Fruit fly (Drosophila melanogaster): ENCODE results near the gene CG4815.

Gene CG4815

dm6 chr3R:27948421-27948906, 42.1 kb downstream of the CG4815 start, which contains the start of gene Gp93 (continued):
- TF ChIP-seq bsh (GFP tag; optimal IDR thresholded peaks at IDR 0.05) = peak; percentile 20 to 53
- TF ChIP-seq CG14050 (GFP tag; IDR thresholded peaks at IDR 0.05) = 0 out of 3 replicates have a peak, but pooled peaks have one; percentile 18
- no peak for TF ChIP-seq Doc2 (GFP tag; IDR thresholded peaks at IDR 0.05)
- no peak for TF ChIP-seq prd (optimal IDR thresholded peaks at IDR 0.05)
- peak; percentile 80 for TF ChIP-seq prd (GFP tag; IDR thresholded peaks at IDR 0.05)
- no peak for TF ChIP-seq CG18764 (GFP tag; optimal IDR thresholded peaks at IDR 0.05)
- TF ChIP-seq CG4730 (GFP tag; IDR thresholded peaks at IDR 0.05) = no peak
- TF ChIP-seq ttk (GFP tag; IDR thresholded peaks at IDR 0.05) = peak; percentile 55; the same call in 1 of the 2 replicates
- peak; percentile 15 for TF ChIP-seq CG12219 (GFP tag; optimal IDR thresholded peaks at IDR 0.05)
- TF ChIP-seq CG1832 (GFP tag; optimal IDR thresholded peaks at IDR 0.05) = no peak
- peak; percentile 72 for TF ChIP-seq Jarid2 (GFP tag; optimal IDR thresholded peaks at IDR 0.05)
- no peak for TF ChIP-seq gt (GFP tag; IDR thresholded peaks at IDR 0.05)
- no peak for TF ChIP-seq CG17802 (tag; optimal IDR thresholded peaks at IDR 0.05)
- TF ChIP-seq Dbx (GFP tag; IDR thresholded peaks at IDR 0.05) = peak; percentile 52; the same call in 1 of the 3 replicates
- peak; percentile 45; the same call in 1 of the 2 replicates for TF ChIP-seq ro (GFP tag; IDR thresholded peaks at IDR 0.05)
- TF ChIP-seq run (tag; optimal IDR thresholded peaks at IDR 0.05) = no peak
- no peak for TF ChIP-seq GATAe (GFP tag; conservative IDR thresholded peaks at IDR 0.05)
- peak; percentile 85 for TF ChIP-seq CG17361 (GFP tag; IDR thresholded peaks at IDR 0.05)
- peak; percentile 68 for TF ChIP-seq ara (GFP tag; IDR thresholded peaks at IDR 0.05)
- no peak for TF ChIP-seq CG7786 (GFP tag; optimal IDR thresholded peaks at IDR 0.05)
- no peak for TF ChIP-seq tup (GFP tag; optimal IDR thresholded peaks at IDR 0.05)
- peak; percentile 80 for TF ChIP-seq CG32532 (GFP tag; IDR thresholded peaks at IDR 0.05)
- peak; percentile 70 for TF ChIP-seq CG8924 (tag; optimal IDR thresholded peaks at IDR 0.05)
- peak; percentile 66 for TF ChIP-seq az2 (GFP tag; optimal IDR thresholded peaks at IDR 0.05)
- peak; percentile 26 for TF ChIP-seq ATbp (GFP tag; optimal IDR thresholded peaks at IDR 0.05)
- no peak for TF ChIP-seq Dad (GFP tag; optimal IDR thresholded peaks at IDR 0.05)
- TF ChIP-seq dimm (GFP tag; IDR thresholded peaks at IDR 0.05) = peak; percentile 16; the same call in 1 of the 2 replicates
- peak; percentile 21; the same call in 1 of the 2 replicates for TF ChIP-seq Oaz (GFP tag; IDR thresholded peaks at IDR 0.05)
- no peak for TF ChIP-seq CG6175 (GFP tag; IDR thresholded peaks at IDR 0.05)
- TF ChIP-seq Oli (tag; optimal IDR thresholded peaks at IDR 0.05) = peak; percentile 62
- TF ChIP-seq CG17359 (tag; optimal IDR thresholded peaks at IDR 0.05) = peak; percentile 47
- peak; percentile 31 for TF ChIP-seq CG8388 (GFP tag; optimal IDR thresholded peaks at IDR 0.05)
- no peak for TF ChIP-seq CG6654 (GFP tag; optimal IDR thresholded peaks at IDR 0.05)
- TF ChIP-seq nau (GFP tag; optimal IDR thresholded peaks at IDR 0.05) = no peak
- peak; percentile 62 for TF ChIP-seq CG17829 (tag; optimal IDR thresholded peaks at IDR 0.05)
- TF ChIP-seq tio (GFP tag; optimal IDR thresholded peaks at IDR 0.05) = no peak
- no peak for TF ChIP-seq salm (tag; optimal IDR thresholded peaks at IDR 0.05)
- TF ChIP-seq esg (GFP tag; conservative IDR thresholded peaks at IDR 0.05) = peak; percentile 32; the same call in 1 of the 2 replicates
- peak; percentile 31 for TF ChIP-seq tin (GFP tag; optimal IDR thresholded peaks at IDR 0.05)
- TF ChIP-seq Ets65A (GFP tag) = peak; percentile 72
- TF ChIP-seq sc (optimal IDR thresholded peaks at IDR 0.05) = no peak
- no peak for TF ChIP-seq sc (GFP tag; optimal IDR thresholded peaks at IDR 0.05)
- TF ChIP-seq z (GFP tag; IDR thresholded peaks at IDR 0.05) = no peak
- no peak for TF ChIP-seq Sry-β (GFP tag; optimal IDR thresholded peaks at IDR 0.05)
- peak; percentile 45; the same call in 1 of the 3 replicates for TF ChIP-seq H15 (GFP tag; IDR thresholded peaks at IDR 0.05)
- TF ChIP-seq CG18619 (GFP tag; optimal IDR thresholded peaks at IDR 0.05) = peak; percentile 54
- TF ChIP-seq Rfx (GFP tag; IDR thresholded peaks at IDR 0.05) = peak; percentile 80
- peak; percentile 62; the same call in 1 of the 2 replicates for TF ChIP-seq Atf6 (GFP tag; IDR thresholded peaks at IDR 0.05)
- TF ChIP-seq klu (GFP tag; IDR thresholded peaks at IDR 0.05) = peak; percentile 19; the same call in 1 of the 2 replicates
- peak; percentile 61 for TF ChIP-seq Abd-B (GFP tag; optimal IDR thresholded peaks at IDR 0.05)
- TF ChIP-seq CG1647 (GFP tag; optimal IDR thresholded peaks at IDR 0.05) = no peak
- TF ChIP-seq Rx (GFP tag; IDR thresholded peaks at IDR 0.05) = peak; percentile 38; the same call in 1 of the 2 replicates
